Worm (Caenorhabditis elegans) whole organism, L4 larva: ENCODE data around the gene ZK381.2.
A peak's percentile ranks its signal among the peaks of the same experiment; 100 is the strongest.

Experiments
- D1046.2 ChIP-seq: fragments of 200-800 bp; sonication (Bioruptor generic); IDR thresholded peaks from 2 replicates; pipeline ENCODE4 v1.3.6; 2022; ENCODE audit warnings: missing genetic modification characterization, missing compliant biosample characterization
- F10B5.3 ChIP-seq: sonication (generic microtip); optimal IDR thresholded peaks from 2 replicates; lab custom pipeline; 2016; ENCODE audit warnings: mild to moderate bottlenecking, missing genetic modification characterization, missing compliant biosample characterization
- F26F4.8 ChIP-seq: fragments of 200-800 bp; sonication (Bioruptor generic); conservative IDR thresholded peaks from 2 replicates; pipeline ENCODE4 v1.3.6; 2022; ENCODE audit warnings: missing genetic modification characterization, missing compliant biosample characterization
- R02D3.7 ChIP-seq: fragments of 150-350 bp; sonication (generic microtip); optimal IDR thresholded peaks from 3 replicates; lab custom pipeline; 2014; ENCODE audit warnings: missing biosample characterization, missing genetic modification characterization
- T26A8.4 ChIP-seq: fragments of 200-800 bp; sonication (Bioruptor generic); IDR thresholded peaks from 2 replicates; pipeline ENCODE4 v1.3.6; 2022; ENCODE audit warnings: missing genetic modification characterization, missing compliant biosample characterization
- ZK337.2 ChIP-seq: fragments of 200-800 bp; sonication (Bioruptor generic); IDR thresholded peaks from 2 replicates; pipeline ENCODE4 v1.3.6; 2022; ENCODE audit warnings: missing genetic modification reagents, missing genetic modification characterization, missing compliant biosample characterization
- aha-1 ChIP-seq: fragments of 150-350 bp; peaks from one replicate; lab custom pipeline; 2014; ENCODE audit warnings: missing biosample characterization, missing genetic modification characterization
- ceh-28 ChIP-seq: fragments of 150-350 bp; optimal IDR thresholded peaks from 2 replicates; lab custom pipeline; 2014; ENCODE audit warnings: missing biosample characterization, missing genetic modification reagents, missing genetic modification characterization
- ceh-32 ChIP-seq: sonication (generic microtip); optimal IDR thresholded peaks from 2 replicates; lab custom pipeline; 2016; ENCODE audit warnings: mild to moderate bottlenecking, missing genetic modification characterization, missing compliant biosample characterization; ENCODE audit not compliant: poor library complexity
- ces-1 ChIP-seq: fragments of 150-350 bp; sonication (generic microtip); optimal IDR thresholded peaks from 4 replicates; lab custom pipeline; 2014; ENCODE audit warnings: missing biosample characterization, missing genetic modification reagents, missing genetic modification characterization
- cey-2 ChIP-seq: sonication (generic microtip); optimal IDR thresholded peaks from 3 replicates; lab custom pipeline; 2017; ENCODE audit warnings: missing genetic modification characterization, mild to moderate bottlenecking, missing compliant biosample characterization, antibody characterized with exemption, borderline replicate concordance; ENCODE audit not compliant: insufficient read depth
- daf-12 ChIP-seq: fragments of 150-350 bp; optimal IDR thresholded peaks from 2 replicates; lab custom pipeline; 2014; ENCODE audit warnings: missing biosample characterization, missing genetic modification reagents, missing genetic modification characterization
- egl-27 ChIP-seq: sonication (generic microtip); optimal IDR thresholded peaks from 3 replicates; lab custom pipeline; 2017; ENCODE audit warnings: missing biosample characterization, missing genetic modification reagents, missing genetic modification characterization
- gei-8 ChIP-seq: fragments of 200-800 bp; sonication (Bioruptor generic); optimal IDR thresholded peaks from 2 replicates; lab custom pipeline; 2018; ENCODE audit warnings: mild to moderate bottlenecking, missing genetic modification characterization, missing compliant biosample characterization
- hif-1 ChIP-seq, 2 experiments: sonication (generic microtip); optimal IDR thresholded peaks; 2 replicates each; lab custom pipeline; 2016 to 2017; ENCODE audit warnings: missing compliant biosample characterization in 2 of 2, missing genetic modification characterization in 2 of 2, missing genetic modification reagents in 2 of 2, missing genotype in 2 of 2, mild to moderate bottlenecking in 1 of 2
- hlh-30 ChIP-seq: sonication (generic microtip); optimal IDR thresholded peaks from 2 replicates; lab custom pipeline; 2017; ENCODE audit warnings: antibody characterized with exemption, mild to moderate bottlenecking, missing genetic modification characterization, missing compliant biosample characterization; ENCODE audit not compliant: insufficient read depth
- hmg-1.1 ChIP-seq: fragments of 200-800 bp; sonication (Bioruptor generic); IDR thresholded peaks from 2 replicates; pipeline ENCODE4 v1.3.6; 2022; ENCODE audit warnings: missing genetic modification reagents, missing genetic modification characterization, missing compliant biosample characterization
- jun-1 ChIP-seq: fragments of 150-350 bp; optimal IDR thresholded peaks from 2 replicates; lab custom pipeline; 2014; ENCODE audit warnings: missing biosample characterization, missing genetic modification reagents, missing genetic modification characterization
- lin-13 ChIP-seq: fragments of 150-350 bp; optimal IDR thresholded peaks from 2 replicates; lab custom pipeline; 2014; ENCODE audit warnings: missing biosample characterization, missing genetic modification reagents, missing genetic modification characterization
- lin-15B ChIP-seq: fragments of 150-350 bp; sonication (generic microtip); optimal IDR thresholded peaks from 3 replicates; lab custom pipeline; 2014; ENCODE audit warnings: missing biosample characterization, missing genetic modification characterization
- madf-5 ChIP-seq, 2 experiments: fragments of 200-800 bp; sonication (Bioruptor generic); IDR thresholded peaks; 2 replicates each; pipeline ENCODE4 v1.3.6; 2022; ENCODE audit warnings: missing compliant biosample characterization in 2 of 2, missing genetic modification characterization in 2 of 2
- mxl-3 ChIP-seq: fragments of 200-800 bp; sonication (Bioruptor generic); optimal IDR thresholded peaks from 2 replicates; lab custom pipeline; 2018; ENCODE audit warnings: mild to moderate bottlenecking, missing genetic modification characterization, missing compliant biosample characterization
- nhr-102 ChIP-seq: sonication (generic microtip); optimal IDR thresholded peaks from 2 replicates; lab custom pipeline; 2016; ENCODE audit warnings: mild to moderate bottlenecking, missing genetic modification characterization, moderate library complexity, missing compliant biosample characterization
- nhr-42 ChIP-seq: fragments of 200-800 bp; sonication (Bioruptor generic); IDR thresholded peaks from 2 replicates; pipeline ENCODE4 v1.3.6; 2022; ENCODE audit warnings: missing genetic modification characterization, missing compliant biosample characterization
- nhr-48 ChIP-seq: sonication (generic microtip); optimal IDR thresholded peaks from 2 replicates; lab custom pipeline; 2016; ENCODE audit warnings: mild to moderate bottlenecking, missing genetic modification characterization, missing compliant biosample characterization
- snpc-1.2 ChIP-seq: fragments of 200-800 bp; sonication (Bioruptor generic); IDR thresholded peaks from 2 replicates; pipeline ENCODE4 v1.3.6; 2022; ENCODE audit warnings: missing genetic modification reagents, missing genetic modification characterization, missing compliant biosample characterization
- snpc-4 ChIP-seq: fragments of 150-350 bp; optimal IDR thresholded peaks from 2 replicates; lab custom pipeline; 2014; ENCODE audit warnings: missing biosample characterization, missing genetic modification characterization
- unc-130 ChIP-seq: sonication (generic microtip); optimal IDR thresholded peaks from 2 replicates; lab custom pipeline; 2016; ENCODE audit warnings: missing genetic modification reagents, missing genetic modification characterization, missing compliant biosample characterization
- zag-1 ChIP-seq: fragments of 150-350 bp; optimal IDR thresholded peaks from 2 replicates; lab custom pipeline; 2014; ENCODE audit warnings: missing biosample characterization, missing genetic modification characterization
- zip-11 ChIP-seq: fragments of 200-800 bp; sonication (Bioruptor generic); IDR thresholded peaks from 2 replicates; pipeline ENCODE4 v1.3.6; 2022; ENCODE audit warnings: missing genetic modification characterization, missing compliant biosample characterization
- zip-2 ChIP-seq: fragments of 150-350 bp; optimal IDR thresholded peaks from 2 replicates; lab custom pipeline; 2014; ENCODE audit warnings: missing biosample characterization, missing genetic modification characterization

ZK381.2 gene

DNA sequence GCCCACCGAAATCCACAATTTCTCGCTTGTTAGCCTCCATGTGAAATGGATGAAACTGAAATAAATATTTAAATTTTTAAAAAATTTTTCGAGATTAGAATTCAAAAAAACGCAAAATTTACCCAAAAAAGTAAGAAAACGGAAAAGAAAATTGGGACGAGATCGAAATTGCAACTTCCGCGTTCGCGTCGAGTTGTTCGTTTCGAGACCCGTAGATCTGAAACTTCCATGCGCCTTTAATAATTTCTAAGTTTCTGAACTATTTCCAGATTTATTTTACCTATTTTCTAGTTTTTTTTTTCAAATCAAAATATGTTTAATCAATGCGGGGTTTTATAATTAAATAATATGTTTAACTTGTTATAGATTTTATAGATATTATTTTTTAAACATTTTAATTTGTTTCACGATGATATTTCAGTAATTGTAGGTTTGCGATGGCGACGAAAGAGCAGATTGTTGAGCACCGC lies 11.8 kb downstream of the ZK381.2 start, which contains the start of the genes pgl-1 and him-3:
Gene pgl-1, minus strand, starts transcription at position 230 of the 470 bp plus-strand sequence.
Gene him-3, plus strand, starts transcription at position 420 of the 470 bp plus-strand sequence.
- TF ChIP-seq egl-27 (tag; lab: Kevin White, UChicago): no peak
- TF ChIP-seq hlh-30 (tag; lab: Kevin White, UChicago): no peak
- TF ChIP-seq daf-12 (tag; lab: Kevin White, UChicago): no peak
- TF ChIP-seq R02D3.7: no peak

DNA sequence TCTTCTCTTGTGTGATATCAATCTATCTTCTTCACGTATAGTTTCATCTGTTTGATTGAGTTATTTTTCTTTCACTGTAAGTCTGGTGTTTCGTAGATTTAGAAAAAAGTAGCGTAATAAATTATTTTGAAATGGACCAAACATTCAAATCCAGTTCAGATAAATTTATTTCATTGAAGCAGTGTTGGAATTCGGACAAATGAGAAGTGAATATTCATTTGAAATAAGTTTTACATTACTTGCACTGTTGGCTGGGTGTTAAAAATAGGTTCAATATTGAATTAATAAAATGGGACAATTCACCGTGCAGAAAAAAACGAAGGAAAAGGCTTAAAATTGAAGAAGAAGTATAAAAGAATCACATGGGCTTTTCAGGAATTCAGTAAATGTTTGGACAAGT lies 13.3 kb downstream of the ZK381.2 start:
- no peak for TF ChIP-seq D1046.2 (GFP tag; lab: Robert Waterston, UW)
- TF ChIP-seq ceh-28: no peak
- peak; percentile 61; the same call in 1 of the 2 replicates for TF ChIP-seq snpc-1.2
- TF ChIP-seq ces-1: no peak
- TF ChIP-seq unc-130 (GFP tag; lab: Kevin White, UChicago): no peak
- no peak for TF ChIP-seq gei-8 (GFP tag; lab: Kevin White, UChicago)

DNA sequence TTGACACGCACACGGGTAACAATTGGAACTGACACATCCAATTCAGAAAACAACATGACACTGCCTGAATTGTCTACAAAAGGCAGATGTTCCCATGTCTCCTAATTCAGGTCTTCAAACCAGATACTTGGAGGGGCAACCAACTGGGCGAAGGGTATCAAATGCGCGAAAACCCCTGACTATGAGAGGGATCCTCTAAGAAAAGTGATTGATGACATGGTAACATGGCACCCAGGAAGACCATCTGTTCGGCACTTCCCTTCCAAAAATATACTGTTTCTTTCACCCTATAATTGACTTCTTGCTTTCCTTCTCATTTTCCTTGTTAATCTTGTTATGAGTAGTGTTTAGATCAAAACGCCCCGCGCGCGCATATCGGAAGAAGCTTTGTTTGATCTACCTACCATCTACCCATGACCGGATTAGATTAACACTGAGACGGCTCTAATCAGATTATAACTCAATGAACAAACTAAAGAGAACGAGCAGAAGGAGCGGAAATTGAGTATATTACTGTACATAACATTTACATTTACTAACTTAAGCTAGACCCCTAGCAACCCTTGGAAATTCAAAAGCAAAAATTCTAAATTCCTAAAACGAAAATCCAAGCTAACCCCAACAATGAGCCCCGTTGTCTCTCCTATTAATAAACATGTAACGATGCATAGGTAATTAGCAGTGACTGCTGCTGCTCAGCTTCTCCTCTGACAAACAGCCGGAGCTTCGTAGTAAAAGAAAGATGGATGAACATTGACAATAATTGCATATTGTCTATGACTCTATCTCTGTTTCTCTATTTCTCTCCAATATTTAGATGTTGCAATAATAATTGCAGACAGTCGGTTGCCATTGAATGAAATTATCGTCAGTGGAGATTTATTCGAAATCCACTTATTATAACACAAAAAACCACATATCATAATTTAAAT lies 19.4 kb downstream of the ZK381.2 start:
- TF ChIP-seq ZK337.2 (GFP tag; lab: Robert Waterston, UW) (no peak), aha-1 (peak; percentile 58)
- TF ChIP-seq, all 104 proteins: peak for 1

DNA sequence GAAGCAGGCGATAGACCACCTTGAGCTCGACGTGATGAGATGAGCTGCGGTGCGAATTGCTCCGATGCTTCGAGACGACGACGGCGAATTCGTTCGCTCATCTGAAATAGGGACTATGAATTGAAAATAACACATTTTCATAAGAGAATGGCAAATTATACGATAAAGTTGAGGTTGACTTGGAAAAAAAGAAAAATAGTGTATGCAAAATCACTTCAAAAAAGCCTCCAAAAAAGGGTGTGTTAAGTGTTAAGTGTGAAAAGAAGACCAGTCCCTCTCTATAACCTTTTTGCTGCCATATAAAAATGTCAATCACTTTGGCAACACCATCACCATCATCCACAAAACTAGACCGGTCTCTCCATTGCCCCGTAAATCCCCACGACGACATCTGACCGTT lies 21.5 kb downstream of the ZK381.2 start, which contains the start of gene prkl-1:
Gene prkl-1, minus strand, starts transcription at position 101 of the 400 bp plus-strand sequence.
- TF ChIP-seq cey-2 (no peak), madf-5 (GFP tag; IDR thresholded peaks at IDR 0.05; lab: Robert Waterston, UW) (no peak), zip-11 (GFP tag; lab: Robert Waterston, UW) (no peak), lin-13 (GFP tag; lab: Kevin White, UChicago) (no peak), nhr-48 (tag; lab: Kevin White, UChicago) (no peak), T26A8.4 (no peak)

DNA sequence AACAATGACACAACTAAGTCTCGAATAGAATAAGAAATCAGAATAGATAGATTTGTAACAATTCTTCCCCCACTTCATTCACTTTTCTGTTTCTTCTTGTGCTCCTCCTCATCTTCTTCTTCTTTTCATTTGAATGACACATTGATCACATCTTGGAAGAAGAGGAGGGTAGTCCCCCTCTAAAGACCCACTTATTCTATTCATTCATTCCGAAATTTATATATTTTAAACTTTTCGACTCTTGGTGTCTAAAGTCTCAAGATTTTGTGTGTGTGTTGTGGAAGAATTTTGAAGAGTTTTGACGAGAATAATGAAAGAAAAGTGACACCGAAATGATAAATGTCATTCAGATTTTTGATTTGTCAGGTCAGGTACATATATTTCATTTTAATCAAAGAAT lies 25.8 kb downstream of the ZK381.2 start:
- TF ChIP-seq jun-1 (tag; lab: Kevin White, UChicago): no peak
- no peak for TF ChIP-seq F26F4.8 (GFP tag; lab: Robert Waterston, UW)
- TF ChIP-seq nhr-102 (tag; lab: Kevin White, UChicago): no peak
- TF ChIP-seq F10B5.3 (tag; lab: Kevin White, UChicago): no peak
- no peak for TF ChIP-seq zip-2 (tag; lab: Kevin White, UChicago)

DNA sequence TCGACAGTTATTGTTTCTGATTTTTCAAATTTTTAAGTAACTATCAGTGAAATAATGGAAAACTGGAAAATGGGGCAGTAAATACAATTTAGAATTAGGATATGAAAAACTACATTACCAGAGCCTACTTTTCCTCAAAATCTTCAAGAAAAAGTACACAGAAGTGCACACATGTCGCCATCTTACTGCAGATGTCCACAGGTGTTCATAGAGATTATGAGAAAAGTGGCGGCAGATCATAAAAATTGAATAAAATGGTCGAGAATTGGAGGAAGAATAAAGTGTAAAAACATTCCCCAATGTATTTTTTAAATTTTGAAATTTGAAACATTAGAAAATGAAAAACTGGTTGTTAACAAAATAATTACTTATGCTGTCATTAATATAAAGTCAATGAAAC lies 32.6 kb downstream of the ZK381.2 start:
- TF ChIP-seq zag-1 (tag; lab: Kevin White, UChicago) (no peak), nhr-42 (GFP tag; lab: Robert Waterston, UW) (no peak), ceh-32 (tag; lab: Kevin White, UChicago) (no peak), hif-1 (tag; optimal IDR thresholded peaks at IDR 0.05; lab: Kevin White, UChicago) (no peak), hmg-1.1 (no peak), snpc-4 (tag; lab: Kevin White, UChicago) (no peak), mxl-3 (GFP tag; lab: Kevin White, UChicago) (no peak), lin-15B (tag; lab: Kevin White, UChicago) (no peak), ZK337.2 (GFP tag; lab: Robert Waterston, UW) (no peak)
